Fruit fly (Drosophila melanogaster) whole organism, prepupa: Measurements from ENCODE around the gene ppk17.

Source experiments
- CG10631 ChIP-seq: fragments of 200-800 bp; sonication (Bioruptor generic); optimal IDR thresholded peaks from 2 replicates; lab custom pipeline; 2016; ENCODE audit warnings: missing biosample characterization, missing genetic modification characterization
- CG11762 ChIP-seq: fragments of 200-800 bp; sonication (Bioruptor generic); optimal IDR thresholded peaks from 3 replicates; lab custom pipeline; 2016; ENCODE audit warnings: missing biosample characterization, missing genetic modification characterization; ENCODE audit not compliant: insufficient read depth
- CG11902 ChIP-seq: fragments of 200-800 bp; sonication (Bioruptor generic); optimal IDR thresholded peaks from 3 replicates; lab custom pipeline; 2016; ENCODE audit warnings: missing biosample characterization, missing genetic modification characterization
- CG16779 ChIP-seq: fragments of 200-800 bp; sonication (Bioruptor generic); optimal IDR thresholded peaks from 3 replicates; lab custom pipeline; 2017; ENCODE audit warnings: missing biosample characterization, mild to moderate bottlenecking, missing genetic modification characterization
- CG34406 ChIP-seq: fragments of 200-800 bp; sonication (Bioruptor generic); optimal IDR thresholded peaks from 3 replicates; lab custom pipeline; 2016; ENCODE audit warnings: missing biosample characterization, missing genetic modification characterization
- CG3919 ChIP-seq: fragments of 200-800 bp; sonication (Bioruptor generic); optimal IDR thresholded peaks from 3 replicates; lab custom pipeline; 2016; ENCODE audit warnings: missing biosample characterization, missing genetic modification characterization
- CG4318 ChIP-seq: fragments of 200-800 bp; sonication (Bioruptor generic); optimal IDR thresholded peaks from 3 replicates; lab custom pipeline; 2017; ENCODE audit warnings: missing biosample characterization, mild to moderate bottlenecking, missing genetic modification characterization
- CG6163 ChIP-seq: fragments of 200-800 bp; sonication (Bioruptor generic); IDR thresholded peaks from 3 replicates; pipeline ENCODE4 v1.3.6; 2022; ENCODE audit warnings: missing biosample characterization, missing genetic modification characterization
- CG6808 ChIP-seq: fragments of 200-800 bp; sonication (Bioruptor generic); optimal IDR thresholded peaks from 3 replicates; lab custom pipeline; 2017; ENCODE audit warnings: missing biosample characterization, missing genetic modification characterization, mild to moderate bottlenecking, moderate library complexity, missing genetic modification reagents
- CG6854 ChIP-seq: fragments of 200-800 bp; sonication (Bioruptor generic); optimal IDR thresholded peaks from 2 replicates; lab custom pipeline; 2017; ENCODE audit warnings: missing biosample characterization, mild to moderate bottlenecking, missing genetic modification characterization
- CG7368 ChIP-seq: fragments of 200-800 bp; sonication (Bioruptor generic); optimal IDR thresholded peaks from 3 replicates; lab custom pipeline; 2016; ENCODE audit warnings: missing biosample characterization, missing genetic modification characterization
- CG8632 ChIP-seq: fragments of 200-800 bp; sonication (Bioruptor generic); optimal IDR thresholded peaks from 3 replicates; lab custom pipeline; 2016; ENCODE audit warnings: missing biosample characterization, missing genetic modification characterization
- CG9139 ChIP-seq: fragments of 200-800 bp; sonication (Bioruptor generic); optimal IDR thresholded peaks from 3 replicates; lab custom pipeline; 2017; ENCODE audit warnings: missing biosample characterization, mild to moderate bottlenecking, missing genetic modification characterization
- Eip75B ChIP-seq: fragments of 200-800 bp; sonication (Bioruptor generic); optimal IDR thresholded peaks from 3 replicates; lab custom pipeline; 2016; ENCODE audit warnings: missing biosample characterization, missing genetic modification characterization
- Eip78C ChIP-seq: fragments of 200-800 bp; sonication (Bioruptor generic); peaks from one replicate; lab custom pipeline; 2016; ENCODE audit warnings: missing biosample characterization, missing genetic modification characterization
- Eip93F ChIP-seq: fragments of 200-800 bp; sonication (Bioruptor generic); optimal IDR thresholded peaks from 2 replicates; lab custom pipeline; 2016; ENCODE audit warnings: missing biosample characterization, mild to moderate bottlenecking, missing genetic modification characterization
- Ets21C ChIP-seq: fragments of 200-800 bp; sonication (Bioruptor generic); optimal IDR thresholded peaks from 3 replicates; lab custom pipeline; 2016; ENCODE audit warnings: missing biosample characterization, missing genetic modification characterization
- Gug ChIP-seq: fragments of 200-800 bp; sonication (Bioruptor generic); IDR thresholded peaks from 2 replicates; pipeline ENCODE4 v1.3.6; 2022; ENCODE audit warnings: missing biosample characterization, missing genetic modification characterization
- Hr38 ChIP-seq: sonication (Bioruptor generic); optimal IDR thresholded peaks from 2 replicates; lab custom pipeline; 2016; ENCODE audit warnings: missing biosample characterization, missing genetic modification characterization
- Hr39 ChIP-seq: fragments of 200-800 bp; sonication (Bioruptor generic); optimal IDR thresholded peaks from 2 replicates; lab custom pipeline; 2016; ENCODE audit warnings: missing biosample characterization, missing genetic modification characterization
- Lpt ChIP-seq: fragments of 200-800 bp; sonication (Bioruptor generic); optimal IDR thresholded peaks from 3 replicates; lab custom pipeline; 2016; ENCODE audit warnings: missing biosample characterization, missing genetic modification characterization
- Met ChIP-seq: fragments of 200-800 bp; sonication (Bioruptor generic); optimal IDR thresholded peaks from 3 replicates; lab custom pipeline; 2016; ENCODE audit warnings: missing biosample characterization, missing genetic modification characterization
- Smox ChIP-seq: fragments of 200-800 bp; sonication (Bioruptor generic); optimal IDR thresholded peaks from 3 replicates; lab custom pipeline; 2016; ENCODE audit warnings: missing biosample characterization, missing genetic modification characterization
- Sox102F ChIP-seq: fragments of 200-800 bp; sonication (Bioruptor generic); optimal IDR thresholded peaks from 2 replicates; lab custom pipeline; 2016; ENCODE audit warnings: missing biosample characterization, mild to moderate bottlenecking, missing genetic modification characterization
- Sox14 ChIP-seq: fragments of 200-800 bp; sonication (Bioruptor generic); optimal IDR thresholded peaks from 3 replicates; lab custom pipeline; 2016; ENCODE audit warnings: missing biosample characterization, missing genetic modification characterization
- dsx ChIP-seq: fragments of 200-800 bp; optimal IDR thresholded peaks from 3 replicates; lab custom pipeline; 2019; ENCODE audit warnings: missing biosample characterization, mild to moderate bottlenecking, missing genetic modification characterization, moderate library complexity; ENCODE audit not compliant: poor library complexity, severe bottlenecking
- eg ChIP-seq: fragments of 200-800 bp; sonication (Bioruptor generic); IDR thresholded peaks from 3 replicates; pipeline ENCODE4 v1.3.6; 2022; ENCODE audit warnings: missing biosample characterization, missing genetic modification characterization
- esn ChIP-seq: fragments of 200-800 bp; sonication (Bioruptor generic); optimal IDR thresholded peaks from 2 replicates; lab custom pipeline; 2016; ENCODE audit warnings: missing biosample characterization, mild to moderate bottlenecking, missing genetic modification characterization, moderate library complexity
- fd59A ChIP-seq: fragments of 200-800 bp; sonication (Bioruptor generic); optimal IDR thresholded peaks from 2 replicates; lab custom pipeline; 2017; ENCODE audit warnings: missing biosample characterization, mild to moderate bottlenecking, missing genetic modification characterization, missing genetic modification reagents
- net ChIP-seq: fragments of 200-800 bp; sonication (Bioruptor generic); optimal IDR thresholded peaks from 3 replicates; lab custom pipeline; 2016; ENCODE audit warnings: missing biosample characterization, missing genetic modification characterization
- pdm3 ChIP-seq: fragments of 200-800 bp; sonication (Bioruptor generic); optimal IDR thresholded peaks from 3 replicates; lab custom pipeline; 2016; ENCODE audit warnings: missing biosample characterization, missing genetic modification characterization
- salr ChIP-seq, 2 experiments: fragments of 200-800 bp; sonication (Bioruptor generic); optimal IDR thresholded peaks; 3 replicates each; lab custom pipeline; 2016 to 2018; ENCODE audit warnings: missing biosample characterization in 2 of 2, missing genetic modification characterization in 2 of 2, mild to moderate bottlenecking in 1 of 2
- ss ChIP-seq, 2 experiments: fragments of 200-800 bp; sonication (Bioruptor generic); optimal IDR thresholded peaks; 2 replicates in 1 of 2; 3 replicates in 1 of 2; lab custom pipeline; 2017 to 2018; ENCODE audit warnings: mild to moderate bottlenecking in 2 of 2, missing biosample characterization in 2 of 2, missing genetic modification characterization in 2 of 2, moderate library complexity in 1 of 2
- svp ChIP-seq: fragments of 200-800 bp; sonication (Bioruptor generic); peaks from one replicate; lab custom pipeline; 2016; ENCODE audit warnings: missing biosample characterization, missing genetic modification characterization
- vri ChIP-seq: fragments of 200-800 bp; sonication (Bioruptor generic); optimal IDR thresholded peaks from 3 replicates; lab custom pipeline; 2016; ENCODE audit warnings: missing biosample characterization, mild to moderate bottlenecking, missing genetic modification characterization

Gene ppk17

dm6 chr2L:16788885-16789284, 28.5 kb upstream of the ppk17 start:
- TF ChIP-seq fd59A (no peak), svp (GFP tag; lab: Kevin White, UChicago) (peak; percentile 53)

- TF ChIP-seq Hr39 (GFP tag; lab: Kevin White, UChicago) (no peak), fd59A (no peak), Eip78C (GFP tag; lab: Kevin White, UChicago) (no peak), CG6163 (no peak), vri (no peak), CG6854 (GFP tag; lab: Kevin White, UChicago) (no peak), CG7368 (no peak), Sox102F (GFP tag; lab: Kevin White, UChicago) (no peak), Lpt (GFP tag; lab: Kevin White, UChicago) (no peak), esn (GFP tag; lab: Kevin White, UChicago) (no peak), Met (GFP tag; lab: Kevin White, UChicago) (no peak), Hr38 (GFP tag; lab: Kevin White, UChicago) (no peak), CG16779 (tag; lab: Kevin White, UChicago) (no peak), ss (GFP tag; optimal IDR thresholded peaks at IDR 0.05; lab: Kevin White, UChicago) (no peak), pdm3 (GFP tag; lab: Kevin White, UChicago) (no peak), CG8632 (GFP tag; lab: Kevin White, UChicago) (no peak), Ets21C (GFP tag; lab: Kevin White, UChicago) (no peak), CG3919 (GFP tag; lab: Kevin White, UChicago) (no peak), dsx (GFP tag; lab: Kevin White, UChicago) (no peak)
These were observed 27.2 kb upstream of the ppk17 start for dm6 chr2L:16787548-16787947.

- TF ChIP-seq Eip75B (GFP tag; lab: Kevin White, UChicago), result no peak
- no peak for TF ChIP-seq CG6808 (GFP tag; lab: Kevin White, UChicago)
- no peak for TF ChIP-seq CG9139 (GFP tag; lab: Kevin White, UChicago)
- no peak for TF ChIP-seq CG7368
- TF ChIP-seq Lpt (GFP tag; lab: Kevin White, UChicago), result no peak
- TF ChIP-seq CG3919 (GFP tag; lab: Kevin White, UChicago), result no peak
- no peak for TF ChIP-seq CG11762 (GFP tag; lab: Kevin White, UChicago)
- no peak for TF ChIP-seq vri
- TF ChIP-seq fd59A, result no peak
- TF ChIP-seq Eip93F, result no peak
- TF ChIP-seq CG4318 (GFP tag; lab: Kevin White, UChicago), result no peak
- no peak for TF ChIP-seq svp (GFP tag; lab: Kevin White, UChicago)
- TF ChIP-seq CG16779 (tag; lab: Kevin White, UChicago), result no peak
- TF ChIP-seq net (GFP tag; lab: Kevin White, UChicago), result no peak
- no peak for TF ChIP-seq Gug
- TF ChIP-seq Smox (GFP tag; lab: Kevin White, UChicago), result no peak
- no peak for TF ChIP-seq CG11902 (GFP tag; lab: Kevin White, UChicago)
- TF ChIP-seq salr (GFP tag; optimal IDR thresholded peaks at IDR 0.05; lab: Kevin White, UChicago), result no peak
These were observed 5.9 kb upstream of the ppk17 start, which contains the start of gene Mhc for dm6 chr2L:16766070-16766752. TSS of gene Mhc (plus strand) at chr2L:16766566.

- TF ChIP-seq CG8632 (GFP tag; lab: Kevin White, UChicago) (no peak), Sox102F (GFP tag; lab: Kevin White, UChicago) (no peak), CG34406 (GFP tag; lab: Kevin White, UChicago) (no peak), CG6163 (no peak), CG11902 (GFP tag; lab: Kevin White, UChicago) (no peak), CG10631 (GFP tag; lab: Kevin White, UChicago) (no peak), eg (no peak), Lpt (GFP tag; lab: Kevin White, UChicago) (no peak), Sox14 (GFP tag; lab: Kevin White, UChicago) (no peak), CG6808 (GFP tag; lab: Kevin White, UChicago) (no peak)
These were observed 4.1 kb upstream of the ppk17 start for dm6 chr2L:16764480-16764879.
